Worm (Caenorhabditis elegans) whole organism, L4 larva: ENCODE results near the gene F52H2.5.

Source experiments
- F26F4.8 ChIP-seq: fragments of 200-800 bp; sonication (Bioruptor generic); conservative IDR thresholded peaks from 2 replicates; pipeline ENCODE4 v1.3.6; 2022; ENCODE audit warnings: missing genetic modification characterization, missing compliant biosample characterization
- F37D6.2 ChIP-seq: sonication (generic microtip); optimal IDR thresholded peaks from 2 replicates; lab custom pipeline; 2016; ENCODE audit warnings: mild to moderate bottlenecking, missing genetic modification characterization, missing compliant biosample characterization
- F44E2.7 ChIP-seq: fragments of 200-800 bp; sonication (Bioruptor generic); IDR thresholded peaks from 2 replicates; pipeline ENCODE4 v2.1.2; 2022; ENCODE audit warnings: missing genetic modification characterization, missing compliant biosample characterization
- F49E8.2 ChIP-seq: sonication (generic microtip); optimal IDR thresholded peaks from 2 replicates; lab custom pipeline; 2016; ENCODE audit warnings: missing compliant biosample characterization, mild to moderate bottlenecking, missing genetic modification characterization, borderline replicate concordance
- R02D3.7 ChIP-seq: fragments of 150-350 bp; sonication (generic microtip); optimal IDR thresholded peaks from 3 replicates; lab custom pipeline; 2014; ENCODE audit warnings: missing biosample characterization, missing genetic modification characterization
- T26A8.4 ChIP-seq: fragments of 200-800 bp; sonication (Bioruptor generic); IDR thresholded peaks from 2 replicates; pipeline ENCODE4 v1.3.6; 2022; ENCODE audit warnings: missing genetic modification characterization, missing compliant biosample characterization
- Y105C5A.15 ChIP-seq: fragments of 200-800 bp; sonication (Bioruptor generic); IDR thresholded peaks from 2 replicates; pipeline ENCODE4 v1.3.6; 2022; ENCODE audit warnings: missing genetic modification characterization, missing compliant biosample characterization
- Y48G9A.11 ChIP-seq: fragments of 200-800 bp; sonication (Bioruptor generic); IDR thresholded peaks from 2 replicates; pipeline ENCODE4 v1.3.6; 2022; ENCODE audit warnings: missing genetic modification reagents, missing genetic modification characterization, missing compliant biosample characterization
- Y5F2A.4 ChIP-seq: fragments of 200-800 bp; sonication (Bioruptor generic); optimal IDR thresholded peaks from 2 replicates; lab custom pipeline; 2018; ENCODE audit warnings: mild to moderate bottlenecking, missing genetic modification characterization, missing compliant biosample characterization
- aly-2 ChIP-seq: sonication (generic microtip); optimal IDR thresholded peaks from 2 replicates; lab custom pipeline; 2018; ENCODE audit warnings: missing biosample characterization, missing genetic modification characterization
- ama-1 ChIP-seq: fragments of 150-350 bp; optimal IDR thresholded peaks from 2 replicates; lab custom pipeline; 2014; ENCODE audit warnings: inconsistent platforms, mixed read lengths
- arid-1 ChIP-seq: fragments of 200-800 bp; sonication (Bioruptor generic); conservative IDR thresholded peaks from 2 replicates; pipeline ENCODE4 v1.3.6; 2022; ENCODE audit warnings: missing genetic modification reagents, missing genetic modification characterization, missing compliant biosample characterization
- ceh-28 ChIP-seq: fragments of 150-350 bp; optimal IDR thresholded peaks from 2 replicates; lab custom pipeline; 2014; ENCODE audit warnings: missing biosample characterization, missing genetic modification reagents, missing genetic modification characterization
- ceh-32 ChIP-seq: sonication (generic microtip); optimal IDR thresholded peaks from 2 replicates; lab custom pipeline; 2016; ENCODE audit warnings: mild to moderate bottlenecking, missing genetic modification characterization, missing compliant biosample characterization; ENCODE audit not compliant: poor library complexity
- ceh-44 ChIP-seq: fragments of 200-800 bp; sonication (Bioruptor generic); IDR thresholded peaks from 2 replicates; pipeline ENCODE4 v1.3.6; 2022; ENCODE audit warnings: missing genetic modification reagents, missing genetic modification characterization, missing compliant biosample characterization
- ceh-62 ChIP-seq: sonication (generic microtip); optimal IDR thresholded peaks from 2 replicates; lab custom pipeline; 2017; ENCODE audit warnings: missing biosample characterization, missing genetic modification characterization
- ctbp-1 ChIP-seq: fragments of 200-800 bp; sonication (Bioruptor generic); IDR thresholded peaks from 2 replicates; pipeline ENCODE4 v1.3.6; 2022; ENCODE audit warnings: missing genetic modification reagents, missing genetic modification characterization, missing compliant biosample characterization
- dmd-8 ChIP-seq: fragments of 200-800 bp; sonication (Bioruptor generic); IDR thresholded peaks from 2 replicates; pipeline ENCODE4 v1.3.6; 2022; ENCODE audit warnings: missing genetic modification characterization, missing compliant biosample characterization
- dmd-9 ChIP-seq: fragments of 200-800 bp; sonication (Bioruptor generic); IDR thresholded peaks from 2 replicates; pipeline ENCODE4 v1.3.6; 2022; ENCODE audit warnings: missing genetic modification reagents, missing genetic modification characterization, missing compliant biosample characterization
- egl-43 ChIP-seq: fragments of 200-800 bp; sonication (Bioruptor generic); IDR thresholded peaks from 2 replicates; pipeline ENCODE4 v1.3.6; 2022; ENCODE audit warnings: missing genetic modification reagents, missing genetic modification characterization, missing compliant biosample characterization
- fkh-10 ChIP-seq: fragments of 150-350 bp; optimal IDR thresholded peaks from 2 replicates; lab custom pipeline; 2014; ENCODE audit warnings: missing biosample characterization, missing genetic modification reagents, missing genetic modification characterization
- fos-1 ChIP-seq: fragments of 150-350 bp; optimal IDR thresholded peaks from 2 replicates; lab custom pipeline; 2014; ENCODE audit warnings: missing biosample characterization, missing genetic modification characterization
- hif-1 ChIP-seq, 2 experiments: sonication (generic microtip); optimal IDR thresholded peaks; 2 replicates each; lab custom pipeline; 2016 to 2017; ENCODE audit warnings: missing compliant biosample characterization in 2 of 2, missing genetic modification characterization in 2 of 2, missing genetic modification reagents in 2 of 2, missing genotype in 2 of 2, mild to moderate bottlenecking in 1 of 2
- jun-1 ChIP-seq: fragments of 150-350 bp; optimal IDR thresholded peaks from 2 replicates; lab custom pipeline; 2014; ENCODE audit warnings: missing biosample characterization, missing genetic modification reagents, missing genetic modification characterization
- lin-1 ChIP-seq: fragments of 200-800 bp; sonication (Bioruptor generic); IDR thresholded peaks from 2 replicates; pipeline ENCODE4 v1.3.6; 2022; ENCODE audit warnings: missing genetic modification reagents, missing genetic modification characterization, missing compliant biosample characterization
- lin-29 ChIP-seq: fragments of 200-800 bp; sonication (Bioruptor generic); IDR thresholded peaks from 2 replicates; pipeline ENCODE4 v1.3.6; 2022; ENCODE audit warnings: missing genetic modification reagents, missing genetic modification characterization, missing compliant biosample characterization
- lin-39 ChIP-seq: fragments of 150-350 bp; optimal IDR thresholded peaks from 2 replicates; lab custom pipeline; 2014; ENCODE audit warnings: missing biosample characterization, missing genetic modification reagents, missing genetic modification characterization
- lir-3 ChIP-seq: sonication (generic microtip); optimal IDR thresholded peaks from 2 replicates; lab custom pipeline; 2016; ENCODE audit warnings: mild to moderate bottlenecking, missing genetic modification characterization, missing compliant biosample characterization
- lsy-2 ChIP-seq, 2 experiments: fragments of 150-350 bp in 1 of 2; sonication (generic microtip) in 1 of 2; optimal IDR thresholded peaks; 2 replicates each; lab custom pipeline; 2014 to 2017; ENCODE audit warnings: missing biosample characterization in 2 of 2, missing genetic modification characterization in 2 of 2
- madf-9 ChIP-seq: fragments of 200-800 bp; sonication (Bioruptor generic); conservative IDR thresholded peaks from 2 replicates; pipeline ENCODE4 v1.3.6; 2022; ENCODE audit warnings: missing genetic modification reagents, missing genetic modification characterization, missing compliant biosample characterization
- mep-1 ChIP-seq: fragments of 150-350 bp; sonication (generic microtip); optimal IDR thresholded peaks from 3 replicates; lab custom pipeline; 2014; ENCODE audit warnings: missing biosample characterization, missing genetic modification characterization
- mes-2 ChIP-seq: sonication (generic microtip); optimal IDR thresholded peaks from 2 replicates; lab custom pipeline; 2016; ENCODE audit warnings: missing genotype, mild to moderate bottlenecking, missing genetic modification characterization, missing compliant biosample characterization; ENCODE audit not compliant: poor library complexity, severe bottlenecking
- nhr-102 ChIP-seq: sonication (generic microtip); optimal IDR thresholded peaks from 2 replicates; lab custom pipeline; 2016; ENCODE audit warnings: mild to moderate bottlenecking, missing genetic modification characterization, moderate library complexity, missing compliant biosample characterization
- nhr-111 ChIP-seq: fragments of 200-800 bp; sonication (Bioruptor generic); optimal IDR thresholded peaks from 2 replicates; lab custom pipeline; 2018; ENCODE audit warnings: mild to moderate bottlenecking, missing genetic modification characterization, missing compliant biosample characterization
- nhr-25 ChIP-seq: sonication (generic microtip); optimal IDR thresholded peaks from 2 replicates; lab custom pipeline; 2017; ENCODE audit warnings: missing genetic modification characterization, mild to moderate bottlenecking, missing compliant biosample characterization, antibody characterized with exemption, moderate library complexity, borderline replicate concordance; ENCODE audit not compliant: insufficient read depth
- nhr-41 ChIP-seq: fragments of 200-800 bp; sonication (Bioruptor generic); IDR thresholded peaks from 2 replicates; pipeline ENCODE4 v1.3.6; 2022; ENCODE audit warnings: missing genetic modification reagents, missing genetic modification characterization, missing compliant biosample characterization
- nhr-77 ChIP-seq: fragments of 150-350 bp; optimal IDR thresholded peaks from 2 replicates; lab custom pipeline; 2014; ENCODE audit warnings: missing biosample characterization, missing genetic modification characterization
- pha-4 ChIP-seq, 2 experiments: fragments of 150-350 bp in 1 of 2; fragments of 200-800 bp in 1 of 2; sonication (Bioruptor generic) in 1 of 2; IDR thresholded peaks in 1 of 2; optimal IDR thresholded peaks in 1 of 2; 2 replicates each; pipeline versions ENCODE4 v1.3.6 to Lab custom; 2014 to 2022; ENCODE audit warnings: missing genetic modification characterization in 2 of 2, missing genetic modification reagents in 2 of 2, missing biosample characterization in 1 of 2, missing compliant biosample characterization in 1 of 2
- php-3 ChIP-seq: fragments of 200-800 bp; sonication (Bioruptor generic); IDR thresholded peaks from 2 replicates; pipeline ENCODE4 v1.3.6; 2022; ENCODE audit warnings: missing genetic modification reagents, missing genetic modification characterization, missing compliant biosample characterization
- rbr-2 ChIP-seq: sonication (generic microtip); optimal IDR thresholded peaks from 2 replicates; lab custom pipeline; 2016; ENCODE audit warnings: missing genotype, missing genetic modification characterization, missing compliant biosample characterization
- set-16 ChIP-seq: fragments of 200-800 bp; sonication (Bioruptor generic); IDR thresholded peaks from 2 replicates; pipeline ENCODE4 v1.3.6; 2022; ENCODE audit warnings: missing genetic modification reagents, missing genetic modification characterization, missing compliant biosample characterization
- skn-1 ChIP-seq: fragments of 150-350 bp; optimal IDR thresholded peaks from 2 replicates; lab custom pipeline; 2014; ENCODE audit warnings: missing biosample characterization, missing genetic modification characterization
- spr-1 ChIP-seq: sonication (generic microtip); optimal IDR thresholded peaks from 2 replicates; lab custom pipeline; 2016; ENCODE audit warnings: mild to moderate bottlenecking, missing genetic modification characterization, missing compliant biosample characterization
- spr-3 ChIP-seq: fragments of 200-800 bp; sonication (Bioruptor generic); optimal IDR thresholded peaks from 2 replicates; lab custom pipeline; 2018; ENCODE audit warnings: mild to moderate bottlenecking, missing genetic modification characterization, missing compliant biosample characterization
- tra-1 ChIP-seq: fragments of 200-800 bp; sonication (Bioruptor generic); IDR thresholded peaks from 2 replicates; pipeline ENCODE4 v1.3.6; 2022; ENCODE audit warnings: missing genetic modification reagents, missing genetic modification characterization, missing compliant biosample characterization
- unc-39 ChIP-seq: sonication (generic microtip); optimal IDR thresholded peaks from 2 replicates; lab custom pipeline; 2017; ENCODE audit warnings: missing biosample characterization, missing genetic modification characterization
- unc-62 ChIP-seq, 3 experiments: fragments of 150-350 bp in 1 of 3; sonication (generic microtip); optimal IDR thresholded peaks in 2 of 3; peaks in 1 of 3; 1 replicate in 1 of 3; 2 replicates in 2 of 3; lab custom pipeline; 2014 to 2017; ENCODE audit warnings: missing biosample characterization in 3 of 3, missing genetic modification characterization in 3 of 3, missing genetic modification reagents in 3 of 3, missing genotype in 1 of 3
- zag-1 ChIP-seq: fragments of 150-350 bp; optimal IDR thresholded peaks from 2 replicates; lab custom pipeline; 2014; ENCODE audit warnings: missing biosample characterization, missing genetic modification characterization
- zfp-3 ChIP-seq: fragments of 200-800 bp; sonication (Bioruptor generic); conservative IDR thresholded peaks from 2 replicates; pipeline ENCODE4 v1.3.6; 2022; ENCODE audit warnings: missing genetic modification reagents, missing genetic modification characterization, missing compliant biosample characterization
- zip-11 ChIP-seq: fragments of 200-800 bp; sonication (Bioruptor generic); IDR thresholded peaks from 2 replicates; pipeline ENCODE4 v1.3.6; 2022; ENCODE audit warnings: missing genetic modification characterization, missing compliant biosample characterization

F52H2.5 gene

DNA sequence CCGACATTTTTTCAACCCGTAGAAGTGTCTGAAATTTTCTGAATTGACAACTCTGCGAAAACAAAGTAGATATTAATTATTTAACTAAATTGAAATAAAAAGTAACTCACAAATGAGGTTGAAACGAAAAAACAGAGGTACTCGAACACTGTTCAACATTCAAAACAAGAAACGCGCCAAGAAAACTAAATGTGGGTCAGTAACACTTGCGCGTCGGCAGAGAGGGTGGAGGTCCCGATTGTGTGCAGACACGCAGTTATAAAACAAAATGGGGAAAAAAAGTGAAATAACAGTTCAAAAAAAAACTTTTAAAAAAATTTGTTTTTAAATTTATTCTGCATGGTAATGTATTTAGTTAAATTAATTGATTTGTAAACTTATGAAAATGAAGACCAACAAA lies 480 bp downstream of the F52H2.5 start:
- TF ChIP-seq ctbp-1 (GFP tag; lab: Robert Waterston, UW) (no peak), unc-39 (tag; lab: Kevin White, UChicago) (no peak), dmd-8 (no peak), dmd-9 (GFP tag; lab: Robert Waterston, UW) (no peak), jun-1 (tag; lab: Kevin White, UChicago) (no peak), ceh-44 (no peak), egl-43 (GFP tag; lab: Robert Waterston, UW) (no peak), fkh-10 (no peak), F26F4.8 (no peak), php-3 (GFP tag; lab: Robert Waterston, UW) (no peak), nhr-41 (GFP tag; lab: Robert Waterston, UW) (no peak), Y48G9A.11 (GFP tag; lab: Robert Waterston, UW) (no peak), fos-1 (tag; lab: Kevin White, UChicago) (no peak), Y105C5A.15 (GFP tag; lab: Robert Waterston, UW) (no peak), nhr-25 (peak; percentile 6), lin-29 (GFP tag; lab: Robert Waterston, UW) (no peak), nhr-77 (tag; lab: Kevin White, UChicago) (peak; percentile 41), set-16 (GFP tag; lab: Robert Waterston, UW) (no peak), skn-1 (no peak), ama-1 (lab: Kevin White, UChicago) (no peak), ceh-28 (tag; lab: Kevin White, UChicago) (no peak), arid-1 (GFP tag; lab: Robert Waterston, UW) (no peak), T26A8.4 (no peak), ceh-62 (tag; lab: Kevin White, UChicago) (no peak), lir-3 (tag; lab: Kevin White, UChicago) (no peak), spr-1 (tag; lab: Kevin White, UChicago) (no peak), R02D3.7 (tag; lab: Kevin White, UChicago) (no peak), spr-3 (GFP tag; lab: Kevin White, UChicago) (no peak), hif-1 (tag; optimal IDR thresholded peaks at IDR 0.05; lab: Kevin White, UChicago) (no peak), lin-39 (tag; lab: Kevin White, UChicago) (no peak), tra-1 (no peak), zag-1 (tag; lab: Kevin White, UChicago) (no peak), F44E2.7 (GFP tag; lab: Robert Waterston, UW) (no peak), nhr-111 (GFP tag; lab: Kevin White, UChicago) (no peak), pha-4 (GFP tag; IDR thresholded peaks at IDR 0.05; lab: Robert Waterston, UW) (0 out of 2 replicates have a peak, but pooled peaks have one; percentile 24), pha-4 (tag; optimal IDR thresholded peaks at IDR 0.05; lab: Kevin White, UChicago) (no peak), Y5F2A.4 (GFP tag; lab: Kevin White, UChicago) (no peak), ceh-32 (tag; lab: Kevin White, UChicago) (no peak), rbr-2 (peak; percentile 59), lsy-2 (tag; optimal IDR thresholded peaks at IDR 0.05; lab: Kevin White, UChicago) (peak in 1 of 2 experiments; percentile 75), madf-9 (GFP tag; lab: Robert Waterston, UW) (no peak), lin-1 (no peak), aly-2 (tag; lab: Kevin White, UChicago) (no peak), zfp-3 (GFP tag; lab: Robert Waterston, UW) (no peak), F37D6.2 (tag; lab: Kevin White, UChicago) (no peak), zip-11 (GFP tag; lab: Robert Waterston, UW) (no peak), unc-62 (GFP tag; optimal IDR thresholded peaks at IDR 0.05 in 1 of 2; lab: Kevin White, UChicago) (peak in 1 of 2 experiments; percentile 33), unc-62 (tag; optimal IDR thresholded peaks at IDR 0.05; lab: Kevin White, UChicago) (no peak), nhr-102 (tag; lab: Kevin White, UChicago) (peak; percentile 1), mes-2 (tag; lab: Kevin White, UChicago) (peak; percentile 76), F49E8.2 (no peak), mep-1 (peak; percentile 80)
